Worm (Caenorhabditis elegans): ENCODE results near the gene metl-6.

DNA sequence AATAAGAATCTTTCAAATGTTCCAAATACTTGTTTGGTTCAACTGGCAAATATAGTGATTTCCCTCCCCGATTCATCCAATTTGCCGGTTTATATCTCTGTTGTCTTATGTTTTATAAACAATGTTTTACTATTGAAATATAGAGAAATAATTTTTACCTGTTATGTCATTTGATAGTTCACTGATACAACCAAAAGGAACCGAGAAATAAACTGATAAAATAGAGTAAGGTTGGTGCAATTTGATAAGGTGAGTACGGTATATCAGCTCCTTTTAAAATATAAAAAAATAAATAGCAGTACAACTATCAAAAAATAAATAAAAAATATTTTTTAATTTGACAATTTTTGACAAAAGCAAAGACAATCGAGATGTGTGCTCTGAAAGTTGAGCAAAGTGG lies 5.3 kb upstream of the metl-6 start:
- TF ChIP-seq lin-14 (GFP tag; optimal IDR thresholded peaks at IDR 0.05) (no peak), elt-3 (tag; optimal IDR thresholded peaks at IDR 0.05) (no peak)

Measured in whole organism, L1 larva.